Worm (Caenorhabditis elegans): ENCODE measurements around the gene atg-13.
A peak's percentile ranks its signal among the peaks of the same experiment; 100 is the strongest.

Gene atg-13

ce11 chrIII:8129195-8129594 lies 28.8 kb downstream of the atg-13 start (continued):
- TF ChIP-seq attf-6 (GFP tag; IDR thresholded peaks at IDR 0.05) (peak; percentile 62; the same call in 1 of the 2 replicates), egl-44 (GFP tag; IDR thresholded peaks at IDR 0.05) (no peak)

- no peak for TF ChIP-seq F39B2.1 (GFP tag; IDR thresholded peaks at IDR 0.05)
- TF ChIP-seq snpc-4 (GFP tag; optimal IDR thresholded peaks at IDR 0.05), result no peak
- TF ChIP-seq snpc-4 (tag; optimal IDR thresholded peaks at IDR 0.05), result no peak
- no peak for TF ChIP-seq let-526 (GFP tag; IDR thresholded peaks at IDR 0.05)
- no peak for TF ChIP-seq hlh-26 (GFP tag; conservative IDR thresholded peaks at IDR 0.05)
- peak; percentile 37 for TF ChIP-seq him-1 (tag; optimal IDR thresholded peaks at IDR 0.05)
- TF ChIP-seq hlh-12 (tag; optimal IDR thresholded peaks at IDR 0.05), result no peak
- TF ChIP-seq nhr-90 (tag; optimal IDR thresholded peaks at IDR 0.05), result no peak
- TF ChIP-seq F37B4.10 (GFP tag; IDR thresholded peaks at IDR 0.05), result no peak
- TF ChIP-seq C17E4.6 (GFP tag; IDR thresholded peaks at IDR 0.05), result no peak
- no peak for TF ChIP-seq egl-18 (GFP tag; IDR thresholded peaks at IDR 0.05)
- TF ChIP-seq bed-1 (GFP tag; IDR thresholded peaks at IDR 0.05), result no peak
- peak; percentile 77 for TF ChIP-seq zfh-2 (GFP tag; conservative IDR thresholded peaks at IDR 0.05)
- no peak for TF ChIP-seq cebp-1 (GFP tag; IDR thresholded peaks at IDR 0.05)
- TF ChIP-seq cebp-1 (tag; optimal IDR thresholded peaks at IDR 0.05), result peak; percentile 18
- no peak for TF ChIP-seq somi-1 (GFP tag; optimal IDR thresholded peaks at IDR 0.05)
- TF ChIP-seq tbx-9 (tag; optimal IDR thresholded peaks at IDR 0.05; ENCODE audit: borderline replicate concordance), result no peak
- TF ChIP-seq nhr-80 (tag; optimal IDR thresholded peaks at IDR 0.05), result peak; percentile 49
- no peak for TF ChIP-seq pha-4 (tag; optimal IDR thresholded peaks at IDR 0.05)
- no peak for TF ChIP-seq T26A5.8 (tag; optimal IDR thresholded peaks at IDR 0.05)
- TF ChIP-seq hrde-1 (tag; optimal IDR thresholded peaks at IDR 0.05; ENCODE audit: borderline replicate concordance), result no peak
- peak; percentile 25 for TF ChIP-seq attf-5 (GFP tag; optimal IDR thresholded peaks at IDR 0.05)
- TF ChIP-seq ccch-3 (GFP tag; optimal IDR thresholded peaks at IDR 0.05), result no peak
- no peak for TF ChIP-seq F57C9.4 (tag; optimal IDR thresholded peaks at IDR 0.05)
- no peak for TF ChIP-seq Y95B8A.8 (GFP tag; IDR thresholded peaks at IDR 0.05)
- no peak for TF ChIP-seq atf-7 (tag; optimal IDR thresholded peaks at IDR 0.05)
- no peak for TF ChIP-seq F22D6.2 (tag; optimal IDR thresholded peaks at IDR 0.05)
- no peak for TF ChIP-seq lin-54 (GFP tag; optimal IDR thresholded peaks at IDR 0.05)
- TF ChIP-seq hmg-1.2 (GFP tag; IDR thresholded peaks at IDR 0.05), result peak; percentile 68; the same call in 1 of the 2 replicates
- 0 out of 2 replicates have a peak, but pooled peaks have one; percentile 24 for TF ChIP-seq K11D2.4 (GFP tag; IDR thresholded peaks at IDR 0.05)
Observed at ce11 chrIII:8126978-8127377, 31.0 kb downstream of the atg-13 start.

ce11 chrIII:8125234-8125633 lies 32.8 kb downstream of the atg-13 start:
- TF ChIP-seq rcor-1 (GFP tag; IDR thresholded peaks at IDR 0.05) (no peak), C17E4.6 (GFP tag; IDR thresholded peaks at IDR 0.05) (no peak), nhr-179 (tag; optimal IDR thresholded peaks at IDR 0.05) (no peak), egl-18 (GFP tag; IDR thresholded peaks at IDR 0.05) (no peak), cebp-1 (GFP tag; IDR thresholded peaks at IDR 0.05) (no peak), cebp-1 (tag; optimal IDR thresholded peaks at IDR 0.05) (peak; percentile 45), nfya-1 (tag; optimal IDR thresholded peaks at IDR 0.05; ENCODE audit: borderline replicate concordance, insufficient read depth) (no peak), ceh-79 (tag; optimal IDR thresholded peaks at IDR 0.05) (no peak), akir-1 (GFP tag; optimal IDR thresholded peaks at IDR 0.05) (no peak), egrh-3 (GFP tag; IDR thresholded peaks at IDR 0.05) (no peak), lin-40 (tag; optimal IDR thresholded peaks at IDR 0.05) (peak; percentile 58), hmg-1.2 (GFP tag; IDR thresholded peaks at IDR 0.05) (peak; percentile 91), Y56A3A.18 (GFP tag; IDR thresholded peaks at IDR 0.05) (no peak), hsf-1 (GFP tag; IDR thresholded peaks at IDR 0.05) (no peak), dpl-1 (GFP tag; optimal IDR thresholded peaks at IDR 0.05) (no peak), snpc-3.4 (tag; optimal IDR thresholded peaks at IDR 0.05) (no peak), snpc-1.3 (tag; optimal IDR thresholded peaks at IDR 0.05; ENCODE audit: insufficient read depth) (no peak), attf-5 (GFP tag; optimal IDR thresholded peaks at IDR 0.05) (peak; percentile 30), bed-1 (GFP tag; IDR thresholded peaks at IDR 0.05) (no peak), mel-28 (tag; optimal IDR thresholded peaks at IDR 0.05; ENCODE audit: borderline replicate concordance) (no peak), ztf-22 (GFP tag; optimal IDR thresholded peaks at IDR 0.05) (no peak), nhr-80 (tag; optimal IDR thresholded peaks at IDR 0.05) (peak; percentile 40), K11D2.4 (GFP tag; IDR thresholded peaks at IDR 0.05) (no peak), ztf-6 (GFP tag; IDR thresholded peaks at IDR 0.05) (no peak)
